Fruit fly (Drosophila melanogaster): ENCODE results near the gene mRpL22.

The mRpL22 gene

dm6 chrX:16816500-16816899, 32.8 kb downstream of the mRpL22 start:
- no peak for TF ChIP-seq CG17801 (GFP tag; optimal IDR thresholded peaks at IDR 0.05; ENCODE audit: partially characterized antibody)

dm6 chrX:16818186-16818585, 34.5 kb downstream of the mRpL22 start:
- no peak for TF ChIP-seq CG17801 (GFP tag; optimal IDR thresholded peaks at IDR 0.05; ENCODE audit: partially characterized antibody)

- TF ChIP-seq CG17801 (GFP tag; optimal IDR thresholded peaks at IDR 0.05; ENCODE audit: partially characterized antibody), result no peak
Observed at dm6 chrX:16820665-16821064, 36.9 kb downstream of the mRpL22 start.

- TF ChIP-seq CG17801 (GFP tag; optimal IDR thresholded peaks at IDR 0.05; ENCODE audit: partially characterized antibody), result peak; percentile 46
Observed at dm6 chrX:16821216-16821615, 37.5 kb downstream of the mRpL22 start.

- peak; percentile 24 for TF ChIP-seq CG17801 (GFP tag; optimal IDR thresholded peaks at IDR 0.05; ENCODE audit: partially characterized antibody)
Observed at dm6 chrX:16822080-16822479, 38.3 kb downstream of the mRpL22 start.

dm6 chrX:16829439-16830028, 45.8 kb downstream of the mRpL22 start:
- TF ChIP-seq CG17801 (GFP tag; optimal IDR thresholded peaks at IDR 0.05; ENCODE audit: partially characterized antibody), result no peak

dm6 chrX:16830081-16830480, 46.3 kb downstream of the mRpL22 start:
- TF ChIP-seq CG17801 (GFP tag; optimal IDR thresholded peaks at IDR 0.05; ENCODE audit: partially characterized antibody), result peak; percentile 42

- TF ChIP-seq CG17801 (GFP tag; optimal IDR thresholded peaks at IDR 0.05; ENCODE audit: partially characterized antibody), result no peak
Observed at dm6 chrX:16831848-16832247, 48.1 kb downstream of the mRpL22 start.

dm6 chrX:16833097-16833496, 49.4 kb downstream of the mRpL22 start:
- TF ChIP-seq CG17801 (GFP tag; optimal IDR thresholded peaks at IDR 0.05; ENCODE audit: partially characterized antibody), result peak; percentile 41

dm6 chrX:16834259-16834658, 50.5 kb downstream of the mRpL22 start:
- no peak for TF ChIP-seq CG17801 (GFP tag; optimal IDR thresholded peaks at IDR 0.05; ENCODE audit: partially characterized antibody)

Measured in ovary, adult (tissue).